Fruit fly (Drosophila melanogaster) whole organism, embryonic: ENCODE measurements around the gene GstD5.

Source experiments
- ATbp ChIP-seq: fragments of 200-800 bp; sonication (Bioruptor generic); optimal IDR thresholded peaks from 2 replicates; lab custom pipeline; 2017; ENCODE audit warnings: missing biosample characterization, mild to moderate bottlenecking, missing genetic modification characterization, missing genetic modification reagents
- Blimp-1 ChIP-seq: fragments of 200-800 bp; sonication (Bioruptor generic); optimal IDR thresholded peaks from 3 replicates; lab custom pipeline; 2018; ENCODE audit warnings: missing biosample characterization, missing genetic modification characterization, mild to moderate bottlenecking, moderate library complexity, missing genetic modification reagents
- CG10462 ChIP-seq: fragments of 200-800 bp; sonication (Bioruptor generic); optimal IDR thresholded peaks from 2 replicates; lab custom pipeline; 2016; ENCODE audit warnings: missing biosample characterization, missing genetic modification characterization
- CG11398 ChIP-seq: fragments of 200-800 bp; sonication (Bioruptor generic); optimal IDR thresholded peaks from 2 replicates; lab custom pipeline; 2016; ENCODE audit warnings: missing biosample characterization, missing genetic modification characterization
- CG13287 ChIP-seq: fragments of 200-800 bp; sonication (Bioruptor generic); IDR thresholded peaks from 2 replicates; pipeline ENCODE4 v1.3.6; 2022; ENCODE audit warnings: missing biosample characterization, missing genetic modification characterization; ENCODE audit not compliant: partially characterized antibody
- CG14014 ChIP-seq: fragments of 200-800 bp; sonication (Bioruptor generic); IDR thresholded peaks from 2 replicates; pipeline ENCODE4 v1.3.6; 2022; ENCODE audit warnings: missing biosample characterization, missing genetic modification characterization
- CG1602 ChIP-seq: fragments of 200-800 bp; sonication (Bioruptor generic); optimal IDR thresholded peaks from 3 replicates; lab custom pipeline; 2016; ENCODE audit warnings: missing biosample characterization, missing genetic modification characterization
- CG16813 ChIP-seq: fragments of 200-800 bp; sonication (Bioruptor generic); IDR thresholded peaks from 3 replicates; pipeline ENCODE4 v1.3.6; 2022; ENCODE audit warnings: missing biosample characterization, missing genetic modification characterization; ENCODE audit not compliant: partially characterized antibody
- CG16815 ChIP-seq: fragments of 200-800 bp; sonication (Bioruptor generic); optimal IDR thresholded peaks from 3 replicates; lab custom pipeline; 2017; ENCODE audit warnings: missing biosample characterization, mild to moderate bottlenecking, missing genetic modification characterization
- CG4360 ChIP-seq: fragments of 200-800 bp; sonication (Bioruptor generic); IDR thresholded peaks from 2 replicates; pipeline ENCODE4 v1.3.6; 2022; ENCODE audit warnings: missing biosample characterization, missing genetic modification characterization
- CG4707 ChIP-seq: fragments of 200-800 bp; sonication (Bioruptor generic); optimal IDR thresholded peaks from 2 replicates; lab custom pipeline; 2018; ENCODE audit warnings: missing biosample characterization, mild to moderate bottlenecking, missing genetic modification characterization, moderate library complexity
- CG4820 ChIP-seq: fragments of 200-800 bp; sonication (Bioruptor generic); optimal IDR thresholded peaks from 3 replicates; lab custom pipeline; 2016; ENCODE audit warnings: missing biosample characterization, missing genetic modification characterization
- CG6765 ChIP-seq: fragments of 200-800 bp; sonication (Bioruptor generic); optimal IDR thresholded peaks from 3 replicates; lab custom pipeline; 2017; ENCODE audit warnings: missing biosample characterization, mild to moderate bottlenecking, missing genetic modification characterization
- CG8281 ChIP-seq: fragments of 200-800 bp; sonication (Bioruptor generic); optimal IDR thresholded peaks from 2 replicates; lab custom pipeline; 2018; ENCODE audit warnings: missing biosample characterization, mild to moderate bottlenecking, missing genetic modification characterization, moderate library complexity
- CG8359 ChIP-seq: fragments of 200-800 bp; sonication (Bioruptor generic); optimal IDR thresholded peaks from 2 replicates; lab custom pipeline; 2017; ENCODE audit warnings: missing biosample characterization, mild to moderate bottlenecking, missing genetic modification characterization, borderline replicate concordance
- CG8765 ChIP-seq: fragments of 200-800 bp; sonication (Bioruptor generic); IDR thresholded peaks from 2 replicates; pipeline ENCODE4 v1.3.6; 2022; ENCODE audit warnings: missing biosample characterization, missing genetic modification characterization
- Doc2 ChIP-seq: fragments of 200-800 bp; sonication (Bioruptor generic); IDR thresholded peaks from 2 replicates; pipeline ENCODE4 v1.3.6; 2022; ENCODE audit warnings: missing biosample characterization, missing genetic modification characterization
- Drgx ChIP-seq: fragments of 200-800 bp; sonication (Bioruptor generic); IDR thresholded peaks from 2 replicates; pipeline ENCODE4 v1.3.6; 2022; ENCODE audit warnings: missing biosample characterization, missing genetic modification characterization
- H15 ChIP-seq: fragments of 200-800 bp; sonication (Bioruptor generic); IDR thresholded peaks from 3 replicates; pipeline ENCODE4 v1.3.6; 2022; ENCODE audit warnings: missing biosample characterization, missing genetic modification characterization
- HLH4C ChIP-seq: fragments of 200-800 bp; sonication (Bioruptor generic); IDR thresholded peaks from 3 replicates; pipeline ENCODE4 v1.3.6; 2022; ENCODE audit warnings: missing biosample characterization, missing genetic modification characterization; ENCODE audit not compliant: partially characterized antibody
- HmgZ ChIP-seq: fragments of 200-800 bp; sonication (Bioruptor generic); optimal IDR thresholded peaks from 2 replicates; lab custom pipeline; 2018; ENCODE audit warnings: missing biosample characterization, mild to moderate bottlenecking, missing genetic modification characterization
- MBD-R2 ChIP-seq: fragments of 200-800 bp; sonication (Bioruptor generic); IDR thresholded peaks from 2 replicates; pipeline ENCODE4 v1.3.6; 2022; ENCODE audit warnings: missing biosample characterization, missing genetic modification characterization
- Mad ChIP-seq: fragments of 200-800 bp; sonication (Bioruptor generic); optimal IDR thresholded peaks from 2 replicates; lab custom pipeline; 2016; ENCODE audit warnings: missing biosample characterization, missing genetic modification characterization
- Med ChIP-seq: fragments of 200-800 bp; sonication (Bioruptor generic); peaks from one replicate; lab custom pipeline; 2016; ENCODE audit warnings: missing biosample characterization, missing genetic modification characterization, mild to moderate bottlenecking, inconsistent platforms, moderate library complexity
- Oaz ChIP-seq: fragments of 200-800 bp; sonication (Bioruptor generic); IDR thresholded peaks from 2 replicates; pipeline ENCODE4 v1.3.6; 2022; ENCODE audit warnings: missing biosample characterization, missing genetic modification characterization
- Ssrp ChIP-seq: fragments of 200-800 bp; sonication (Bioruptor generic); optimal IDR thresholded peaks from 2 replicates; lab custom pipeline; 2018; ENCODE audit warnings: missing biosample characterization, mild to moderate bottlenecking, missing genetic modification characterization, moderate library complexity
- ab ChIP-seq: fragments of 200-800 bp; sonication (Bioruptor generic); optimal IDR thresholded peaks from 2 replicates; lab custom pipeline; 2016; ENCODE audit warnings: missing biosample characterization, missing genetic modification characterization
- bowl ChIP-seq: fragments of 200-800 bp; sonication (Bioruptor generic); IDR thresholded peaks from 2 replicates; pipeline ENCODE4 v1.3.6; 2022; ENCODE audit warnings: missing biosample characterization, missing genetic modification characterization
- br ChIP-seq: fragments of >200 bp; optimal IDR thresholded peaks from 2 replicates; lab custom pipeline; 2017
- dm ChIP-seq: fragments of 200-800 bp; sonication (Bioruptor generic); optimal IDR thresholded peaks from 3 replicates; lab custom pipeline; 2016; ENCODE audit warnings: missing biosample characterization, missing genetic modification characterization
- eyg ChIP-seq: fragments of 200-800 bp; sonication (Bioruptor generic); optimal IDR thresholded peaks from 3 replicates; lab custom pipeline; 2016; ENCODE audit warnings: missing biosample characterization, missing genetic modification characterization
- fd96Cb ChIP-seq: fragments of 200-800 bp; sonication (Bioruptor generic); optimal IDR thresholded peaks from 2 replicates; lab custom pipeline; 2018; ENCODE audit warnings: missing biosample characterization, mild to moderate bottlenecking, missing genetic modification characterization, moderate library complexity
- ftz-f1 ChIP-seq: fragments of 200-800 bp; sonication (Bioruptor generic); optimal IDR thresholded peaks from 2 replicates; lab custom pipeline; 2016; ENCODE audit warnings: missing biosample characterization, missing genetic modification characterization
- gcm ChIP-seq: fragments of 200-800 bp; sonication (Bioruptor generic); optimal IDR thresholded peaks from 2 replicates; lab custom pipeline; 2019; ENCODE audit warnings: missing biosample characterization, mild to moderate bottlenecking, missing genetic modification characterization, moderate library complexity
- oc ChIP-seq: fragments of 200-800 bp; sonication (Bioruptor generic); optimal IDR thresholded peaks from 2 replicates; lab custom pipeline; 2018; ENCODE audit warnings: missing biosample characterization, mild to moderate bottlenecking, missing genetic modification characterization, moderate library complexity
- prd ChIP-seq, 3 experiments: fragments of >200 bp in 2 of 3; fragments of 200-800 bp in 1 of 3; sonication (Bioruptor generic) in 1 of 3; optimal IDR thresholded peaks in 2 of 3; IDR thresholded peaks in 1 of 3; 2 replicates in 2 of 3; 3 replicates in 1 of 3; pipeline versions ENCODE4 v1.3.6 to Lab custom; 2017 to 2022; ENCODE audit warnings: missing biosample characterization in 1 of 3, missing genetic modification characterization in 1 of 3
- pros ChIP-seq: fragments of 200-800 bp; sonication (Bioruptor generic); optimal IDR thresholded peaks from 3 replicates; lab custom pipeline; 2019; ENCODE audit warnings: missing biosample characterization, mild to moderate bottlenecking, missing genetic modification characterization, moderate library complexity
- repo ChIP-seq: fragments of 200-800 bp; sonication (Bioruptor generic); optimal IDR thresholded peaks from 2 replicates; lab custom pipeline; 2016; ENCODE audit warnings: missing biosample characterization, missing genetic modification characterization
- row ChIP-seq: fragments of 200-800 bp; sonication (Bioruptor generic); IDR thresholded peaks from 3 replicates; pipeline ENCODE4 v1.3.6; 2022; ENCODE audit warnings: missing biosample characterization, missing genetic modification characterization
- sc ChIP-seq, 3 experiments: fragments of >200 bp in 2 of 3; fragments of 200-800 bp in 1 of 3; sonication (Bioruptor generic) in 1 of 3; optimal IDR thresholded peaks; 2 replicates in 2 of 3; 3 replicates in 1 of 3; lab custom pipeline; 2017; ENCODE audit warnings: mild to moderate bottlenecking in 1 of 3, missing biosample characterization in 1 of 3, missing genetic modification characterization in 1 of 3, missing genetic modification reagents in 1 of 3
- sens-2 ChIP-seq: fragments of 200-800 bp; sonication (Bioruptor generic); IDR thresholded peaks from 2 replicates; pipeline ENCODE4 v1.3.6; 2022; ENCODE audit warnings: missing biosample characterization, missing genetic modification characterization
- seq ChIP-seq: fragments of 200-800 bp; sonication (Bioruptor generic); IDR thresholded peaks from 2 replicates; pipeline ENCODE4 v1.3.6; 2022; ENCODE audit warnings: missing biosample characterization, missing genetic modification characterization
- sima ChIP-seq: fragments of 200-800 bp; sonication (Bioruptor generic); optimal IDR thresholded peaks from 2 replicates; lab custom pipeline; 2016; ENCODE audit warnings: missing biosample characterization, missing genetic modification characterization
- sisA ChIP-seq: fragments of 200-800 bp; sonication (Bioruptor generic); IDR thresholded peaks from 2 replicates; pipeline ENCODE4 v1.3.6; 2022; ENCODE audit warnings: missing biosample characterization, missing genetic modification characterization
- stc ChIP-seq: fragments of 200-800 bp; sonication (Bioruptor generic); IDR thresholded peaks from 2 replicates; pipeline ENCODE4 v1.3.6; 2022; ENCODE audit warnings: missing biosample characterization, missing genetic modification characterization
- stwl ChIP-seq: fragments of 200-800 bp; sonication (Bioruptor generic); optimal IDR thresholded peaks from 3 replicates; lab custom pipeline; 2018; ENCODE audit warnings: missing biosample characterization, mild to moderate bottlenecking, missing genetic modification characterization, moderate library complexity
- tll ChIP-seq, 2 experiments: fragments of 200-800 bp in 1 of 2; fragments of >200 bp in 1 of 2; sonication (Bioruptor generic) in 1 of 2; optimal IDR thresholded peaks; 2 replicates each; lab custom pipeline; 2017 to 2019; ENCODE audit warnings: missing biosample characterization in 2 of 2, missing genetic modification characterization in 2 of 2, mild to moderate bottlenecking in 1 of 2, moderate library complexity in 1 of 2
- twi ChIP-seq: fragments of 200-800 bp; optimal IDR thresholded peaks from 2 replicates; lab custom pipeline; 2019; ENCODE audit warnings: missing biosample characterization, mild to moderate bottlenecking, missing genetic modification characterization, moderate library complexity
- zf30C ChIP-seq: fragments of 200-800 bp; sonication (Bioruptor generic); optimal IDR thresholded peaks from 3 replicates; lab custom pipeline; 2018; ENCODE audit warnings: missing biosample characterization, mild to moderate bottlenecking, missing genetic modification characterization

Gene GstD5

DNA sequence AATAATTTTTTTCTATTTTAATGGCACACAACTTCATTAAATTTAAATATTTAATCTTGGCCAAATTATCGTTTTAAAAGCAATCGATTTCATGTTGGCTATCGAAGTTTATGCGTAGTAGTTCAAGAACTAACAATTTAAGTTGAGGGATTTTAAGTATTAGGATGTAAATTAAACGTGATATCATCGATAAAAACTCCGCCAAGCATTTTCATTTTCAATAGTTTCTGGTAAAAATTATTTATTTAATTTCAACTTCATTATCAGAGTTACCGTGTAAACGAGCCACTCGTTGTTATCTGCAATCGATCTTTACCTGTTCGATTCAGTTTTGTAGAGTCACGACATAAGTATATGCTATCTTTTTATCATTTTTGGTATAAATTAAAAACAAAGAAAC, 27.4 kb downstream of the GstD5 start (continued):
- TF ChIP-seq dm (peak; percentile 85), CG4360 (GFP tag; lab: Robert Waterston, UW) (peak; percentile 82), br (lab: Kevin White, UChicago) (no peak), sisA (GFP tag; lab: Robert Waterston, UW) (peak; percentile 89), CG8359 (GFP tag; lab: Kevin White, UChicago) (peak; percentile 92), CG1602 (GFP tag; lab: Kevin White, UChicago) (peak; percentile 96), CG16815 (GFP tag; lab: Kevin White, UChicago) (peak; percentile 84), CG10462 (GFP tag; lab: Kevin White, UChicago) (peak; percentile 93), gcm (GFP tag; lab: Kevin White, UChicago) (peak; percentile 98), fd96Cb (tag; lab: Kevin White, UChicago) (peak; percentile 99), CG8765 (GFP tag; lab: Robert Waterston, UW) (peak; percentile 91), CG11398 (GFP tag; lab: Kevin White, UChicago) (peak; percentile 88), Blimp-1 (peak; percentile 97), CG4820 (GFP tag; lab: Kevin White, UChicago) (peak; percentile 100), MBD-R2 (GFP tag; lab: Robert Waterston, UW) (peak; percentile 94), stc (GFP tag; lab: Robert Waterston, UW) (peak; percentile 97), Ssrp (tag; lab: Kevin White, UChicago) (peak; percentile 98), HmgZ (peak; percentile 98), CG14014 (GFP tag; lab: Robert Waterston, UW) (peak; percentile 97), stwl (tag; lab: Kevin White, UChicago) (peak; percentile 99), row (GFP tag; lab: Robert Waterston, UW) (peak; percentile 98), prd (optimal IDR thresholded peaks at IDR 0.05; lab: Kevin White, UChicago) (no peak), prd (GFP tag; IDR thresholded peaks at IDR 0.05; lab: Robert Waterston, UW) (peak; percentile 97), Drgx (peak; percentile 93), seq (GFP tag; lab: Robert Waterston, UW) (peak; percentile 97), CG8281 (tag; lab: Kevin White, UChicago) (peak; percentile 91), twi (tag; lab: Kevin White, UChicago) (peak; percentile 97), ab (peak; percentile 73), CG16813 (GFP tag; lab: Robert Waterston, UW) (0 out of 3 replicates have a peak, but pooled peaks have one; percentile 32), CG4707 (peak; percentile 94), sc (optimal IDR thresholded peaks at IDR 0.05; lab: Kevin White, UChicago) (no peak), sc (GFP tag; optimal IDR thresholded peaks at IDR 0.05; lab: Kevin White, UChicago) (peak; percentile 94), ftz-f1 (GFP tag; lab: Kevin White, UChicago) (peak; percentile 45), repo (GFP tag; lab: Kevin White, UChicago) (peak; percentile 98), sima (GFP tag; lab: Kevin White, UChicago) (peak; percentile 91), bowl (peak; percentile 95), CG13287 (GFP tag; lab: Robert Waterston, UW) (peak; percentile 71; the same call in 1 of the 2 replicates), oc (tag; lab: Kevin White, UChicago) (peak; percentile 98), Med (GFP tag; lab: Kevin White, UChicago) (peak; percentile 99), pros (peak; percentile 87), CG6765 (GFP tag; lab: Kevin White, UChicago) (peak; percentile 99), sens-2 (GFP tag; lab: Robert Waterston, UW) (peak; percentile 97), Mad (peak; percentile 94), eyg (peak; percentile 91), HLH4C (GFP tag; lab: Robert Waterston, UW) (0 out of 3 replicates have a peak, but pooled peaks have one; percentile 40), tll (GFP tag; optimal IDR thresholded peaks at IDR 0.05; lab: Kevin White, UChicago) (peak in 1 of 2 experiments; percentile 76), ATbp (GFP tag; lab: Kevin White, UChicago) (peak; percentile 99), Oaz (GFP tag; lab: Robert Waterston, UW) (peak; percentile 92), H15 (peak; percentile 92), zf30C (GFP tag; lab: Kevin White, UChicago) (peak; percentile 39), Doc2 (GFP tag; lab: Robert Waterston, UW) (no peak)
